Fruit fly (Drosophila melanogaster) whole organism, embryonic: ENCODE data around the gene CG14142.

Experiments
- Bteb2 ChIP-seq: fragments of 200-800 bp; sonication (Bioruptor generic); optimal IDR thresholded peaks from 2 replicates; lab custom pipeline; 2016; ENCODE audit warnings: missing biosample characterization, missing genetic modification characterization
- CG10209 ChIP-seq: fragments of 200-800 bp; sonication (Bioruptor generic); optimal IDR thresholded peaks from 3 replicates; lab custom pipeline; 2017; ENCODE audit warnings: missing biosample characterization, mild to moderate bottlenecking, missing genetic modification characterization, missing genetic modification reagents
- CG10654 ChIP-seq: fragments of 200-800 bp; sonication (Bioruptor generic); optimal IDR thresholded peaks from 2 replicates; lab custom pipeline; 2016; ENCODE audit warnings: missing biosample characterization, missing genetic modification characterization
- CG11247 ChIP-seq: fragments of 200-800 bp; sonication (Bioruptor generic); IDR thresholded peaks from 2 replicates; pipeline ENCODE4 v1.3.6; 2022; ENCODE audit warnings: missing biosample characterization, missing genetic modification characterization
- CG11398 ChIP-seq: fragments of 200-800 bp; sonication (Bioruptor generic); optimal IDR thresholded peaks from 2 replicates; lab custom pipeline; 2016; ENCODE audit warnings: missing biosample characterization, missing genetic modification characterization
- CG11696 ChIP-seq: fragments of 200-800 bp; sonication (Bioruptor generic); IDR thresholded peaks from 2 replicates; pipeline ENCODE4 v1.3.6; 2022; ENCODE audit warnings: missing biosample characterization, missing genetic modification characterization
- CG12071 ChIP-seq: fragments of 200-800 bp; sonication (Bioruptor generic); optimal IDR thresholded peaks from 3 replicates; lab custom pipeline; 2018; ENCODE audit warnings: missing biosample characterization, mild to moderate bottlenecking, missing genetic modification characterization
- CG12769 ChIP-seq: fragments of 200-800 bp; sonication (Bioruptor generic); optimal IDR thresholded peaks from 2 replicates; lab custom pipeline; 2019; ENCODE audit warnings: missing biosample characterization, mild to moderate bottlenecking, missing genetic modification characterization, moderate library complexity
- CG13296 ChIP-seq: fragments of 200-800 bp; sonication (Bioruptor generic); optimal IDR thresholded peaks from 3 replicates; lab custom pipeline; 2018; ENCODE audit warnings: missing biosample characterization, mild to moderate bottlenecking, missing genetic modification characterization
- CG14710 ChIP-seq: fragments of 200-800 bp; sonication (Bioruptor generic); optimal IDR thresholded peaks from 3 replicates; lab custom pipeline; 2019; ENCODE audit warnings: missing biosample characterization, mild to moderate bottlenecking, missing genetic modification characterization, moderate library complexity
- CG14860 ChIP-seq: fragments of 200-800 bp; sonication (Bioruptor generic); IDR thresholded peaks from 3 replicates; pipeline ENCODE4 v1.3.6; 2022; ENCODE audit warnings: missing biosample characterization, missing genetic modification characterization; ENCODE audit not compliant: partially characterized antibody
- CG15269 ChIP-seq: fragments of 200-800 bp; sonication (Bioruptor generic); optimal IDR thresholded peaks from 2 replicates; lab custom pipeline; 2018; ENCODE audit warnings: missing biosample characterization, mild to moderate bottlenecking, missing genetic modification characterization, moderate library complexity
- CG15601 ChIP-seq: fragments of 200-800 bp; sonication (Bioruptor generic); optimal IDR thresholded peaks from 3 replicates; lab custom pipeline; 2019; ENCODE audit warnings: missing biosample characterization, mild to moderate bottlenecking, missing genetic modification characterization, moderate library complexity
- CG17359 ChIP-seq: fragments of 200-800 bp; sonication (Bioruptor generic); optimal IDR thresholded peaks from 3 replicates; lab custom pipeline; 2018; ENCODE audit warnings: missing biosample characterization, mild to moderate bottlenecking, missing genetic modification characterization, moderate library complexity
- CG1792 ChIP-seq: fragments of 200-800 bp; sonication (Bioruptor generic); optimal IDR thresholded peaks from 2 replicates; lab custom pipeline; 2016; ENCODE audit warnings: missing biosample characterization, missing genetic modification characterization
- CG18599 ChIP-seq: fragments of 200-800 bp; sonication (Bioruptor generic); optimal IDR thresholded peaks from 3 replicates; lab custom pipeline; 2017; ENCODE audit warnings: missing biosample characterization, missing genetic modification characterization, mild to moderate bottlenecking, moderate library complexity, missing genetic modification reagents
- CG31365 ChIP-seq: fragments of 200-800 bp; sonication (Bioruptor generic); optimal IDR thresholded peaks from 2 replicates; lab custom pipeline; 2018; ENCODE audit warnings: missing biosample characterization, mild to moderate bottlenecking, missing genetic modification characterization
- CG33557 ChIP-seq: fragments of 200-800 bp; sonication (Bioruptor generic); optimal IDR thresholded peaks from 2 replicates; lab custom pipeline; 2019; ENCODE audit warnings: missing biosample characterization, mild to moderate bottlenecking, missing genetic modification characterization, moderate library complexity
- CG3726 ChIP-seq: fragments of 200-800 bp; sonication (Bioruptor generic); IDR thresholded peaks from 3 replicates; pipeline ENCODE4, ENCODE4 v1.3.6; 2022; ENCODE audit warnings: missing biosample characterization, missing genetic modification characterization
- CG4328 ChIP-seq: fragments of 200-800 bp; sonication (Bioruptor generic); optimal IDR thresholded peaks from 3 replicates; lab custom pipeline; 2017; ENCODE audit warnings: missing biosample characterization, missing genetic modification reagents, missing genetic modification characterization
- CG6175 ChIP-seq: fragments of 200-800 bp; sonication (Bioruptor generic); IDR thresholded peaks from 3 replicates; pipeline ENCODE4 v1.3.6; 2022; ENCODE audit warnings: missing biosample characterization, missing genetic modification characterization
- CG6813 ChIP-seq: fragments of 200-800 bp; sonication (Bioruptor generic); optimal IDR thresholded peaks from 2 replicates; lab custom pipeline; 2017; ENCODE audit warnings: missing biosample characterization, missing genetic modification characterization, mild to moderate bottlenecking, moderate library complexity, missing genetic modification reagents
- CG7556 ChIP-seq: fragments of 200-800 bp; sonication (Bioruptor generic); optimal IDR thresholded peaks from 2 replicates; lab custom pipeline; 2017; ENCODE audit warnings: missing biosample characterization, mild to moderate bottlenecking, missing genetic modification characterization
- CG9215 ChIP-seq: fragments of 200-800 bp; sonication (Bioruptor generic); IDR thresholded peaks from 2 replicates; pipeline ENCODE4 v1.3.6; 2022; ENCODE audit warnings: missing biosample characterization, missing genetic modification characterization
- Dad ChIP-seq: fragments of 200-800 bp; sonication (Bioruptor generic); optimal IDR thresholded peaks from 3 replicates; lab custom pipeline; 2016; ENCODE audit warnings: missing biosample characterization, missing genetic modification characterization
- E2f1 ChIP-seq: fragments of 200-800 bp; sonication (Bioruptor generic); IDR thresholded peaks from 2 replicates; pipeline ENCODE4 v1.3.6; 2022; ENCODE audit warnings: missing biosample characterization, missing genetic modification characterization
- Hr3 ChIP-seq: fragments of 200-800 bp; sonication (Bioruptor generic); optimal IDR thresholded peaks from 3 replicates; lab custom pipeline; 2016; ENCODE audit warnings: missing biosample characterization, missing genetic modification characterization
- Kr ChIP-seq: fragments of 200-800 bp; sonication (Bioruptor generic); optimal IDR thresholded peaks from 2 replicates; lab custom pipeline; 2017; ENCODE audit warnings: missing biosample characterization, mild to moderate bottlenecking, missing genetic modification characterization
- Lpt ChIP-seq: fragments of >200 bp; optimal IDR thresholded peaks from 2 replicates; lab custom pipeline; 2018; ENCODE audit warnings: missing biosample characterization, missing genetic modification characterization
- Myb ChIP-seq: fragments of 200-800 bp; sonication (Bioruptor generic); optimal IDR thresholded peaks from 2 replicates; lab custom pipeline; 2016; ENCODE audit warnings: missing biosample characterization, missing genetic modification characterization
- NC2α ChIP-seq: fragments of 200-800 bp; sonication (Bioruptor generic); optimal IDR thresholded peaks from 2 replicates; lab custom pipeline; 2016; ENCODE audit warnings: missing biosample characterization, missing genetic modification characterization
- Ravus ChIP-seq: fragments of 200-800 bp; sonication (Bioruptor generic); IDR thresholded peaks from 2 replicates; pipeline ENCODE4 v1.3.6; 2022; ENCODE audit warnings: missing biosample characterization, missing genetic modification characterization
- Scr ChIP-seq: fragments of 200-800 bp; sonication (Bioruptor generic); IDR thresholded peaks from 2 replicates; pipeline ENCODE4 v1.3.6; 2022; ENCODE audit warnings: missing biosample characterization, missing genetic modification characterization; ENCODE audit not compliant: partially characterized antibody
- Sox102F ChIP-seq: fragments of 200-800 bp; sonication (Bioruptor generic); optimal IDR thresholded peaks from 2 replicates; lab custom pipeline; 2018; ENCODE audit warnings: missing biosample characterization, mild to moderate bottlenecking, missing genetic modification characterization, moderate library complexity
- ac ChIP-seq: fragments of 200-800 bp; sonication (Bioruptor generic); optimal IDR thresholded peaks from 3 replicates; lab custom pipeline; 2017; ENCODE audit warnings: missing biosample characterization, mild to moderate bottlenecking, missing genetic modification characterization
- ato ChIP-seq: fragments of 200-800 bp; sonication (Bioruptor generic); IDR thresholded peaks from 2 replicates; pipeline ENCODE4 v1.3.6; 2022; ENCODE audit warnings: missing biosample characterization, missing genetic modification characterization; ENCODE audit not compliant: partially characterized antibody
- cas ChIP-seq: fragments of 200-800 bp; sonication (Bioruptor generic); IDR thresholded peaks from 2 replicates; pipeline ENCODE4 v1.3.6; 2022; ENCODE audit warnings: missing biosample characterization, missing genetic modification characterization
- disco-r ChIP-seq: fragments of 200-800 bp; sonication (Bioruptor generic); optimal IDR thresholded peaks from 2 replicates; lab custom pipeline; 2016; ENCODE audit warnings: missing biosample characterization, missing genetic modification characterization
- gcm ChIP-seq: fragments of 200-800 bp; sonication (Bioruptor generic); optimal IDR thresholded peaks from 2 replicates; lab custom pipeline; 2019; ENCODE audit warnings: missing biosample characterization, mild to moderate bottlenecking, missing genetic modification characterization, moderate library complexity
- gro ChIP-seq: fragments of 200-800 bp; sonication (Bioruptor generic); optimal IDR thresholded peaks from 2 replicates; lab custom pipeline; 2016; ENCODE audit warnings: missing biosample characterization, missing genetic modification characterization
- h ChIP-seq: fragments of >200 bp; optimal IDR thresholded peaks from 2 replicates; lab custom pipeline; 2017
- insv ChIP-seq, 2 experiments: fragments of 200-800 bp; sonication (Bioruptor generic); optimal IDR thresholded peaks; 3 replicates each; lab custom pipeline; 2016 to 2018; ENCODE audit warnings: missing biosample characterization in 2 of 2, missing genetic modification characterization in 2 of 2
- onecut ChIP-seq: fragments of 200-800 bp; sonication (Bioruptor generic); IDR thresholded peaks from 2 replicates; pipeline ENCODE4 v1.3.6; 2022; ENCODE audit warnings: missing biosample characterization, missing genetic modification characterization
- org-1 ChIP-seq: fragments of 200-800 bp; sonication (Bioruptor generic); optimal IDR thresholded peaks from 2 replicates; lab custom pipeline; 2017; ENCODE audit warnings: missing biosample characterization, missing genetic modification characterization
- pho ChIP-seq: fragments of 200-800 bp; sonication (Bioruptor generic); optimal IDR thresholded peaks from 2 replicates; lab custom pipeline; 2016; ENCODE audit warnings: missing biosample characterization, missing genetic modification characterization
- schlank ChIP-seq: fragments of 200-800 bp; sonication (Bioruptor generic); optimal IDR thresholded peaks from 2 replicates; lab custom pipeline; 2018; ENCODE audit warnings: missing biosample characterization, mild to moderate bottlenecking, missing genetic modification characterization
- ssp ChIP-seq: fragments of 200-800 bp; sonication (Bioruptor generic); IDR thresholded peaks from 2 replicates; pipeline ENCODE4 v1.3.6; 2022; ENCODE audit warnings: missing biosample characterization, missing genetic modification characterization
- unpg ChIP-seq: fragments of 200-800 bp; sonication (Bioruptor generic); optimal IDR thresholded peaks from 3 replicates; lab custom pipeline; 2018; ENCODE audit warnings: missing biosample characterization, mild to moderate bottlenecking, missing genetic modification characterization, moderate library complexity
- zfh1 ChIP-seq: fragments of 200-800 bp; sonication (Bioruptor generic); IDR thresholded peaks from 3 replicates; pipeline ENCODE4 v1.3.6; 2022; ENCODE audit warnings: missing biosample characterization, missing genetic modification characterization
- zfh2 ChIP-seq: fragments of 200-800 bp; sonication (Bioruptor generic); optimal IDR thresholded peaks from 2 replicates; lab custom pipeline; 2016; ENCODE audit warnings: missing biosample characterization, missing genetic modification characterization

The CG14142 gene

dm6 chr3L:11148478-11149251 lies 24.6 kb upstream of the CG14142 start (continued):
- TF ChIP-seq CG12769 (peak; percentile 48), zfh2 (GFP tag; lab: Kevin White, UChicago) (no peak), pho (GFP tag; lab: Kevin White, UChicago) (no peak), gcm (peak; percentile 16), onecut (GFP tag; lab: Robert Waterston, UW) (no peak; the same call in 1 of the 2 replicates), zfh1 (GFP tag; lab: Robert Waterston, UW) (peak; percentile 53; the same call in 1 of the 3 replicates), CG6813 (GFP tag; lab: Kevin White, UChicago) (peak; percentile 29), CG14860 (GFP tag; lab: Robert Waterston, UW) (no peak), E2f1 (GFP tag; lab: Robert Waterston, UW) (0 out of 2 replicates have a peak, but pooled peaks have one; percentile 26), CG6175 (no peak), gro (GFP tag; lab: Kevin White, UChicago) (no peak), unpg (GFP tag; lab: Kevin White, UChicago) (peak; percentile 54), Scr (GFP tag; lab: Robert Waterston, UW) (no peak), org-1 (GFP tag; lab: Kevin White, UChicago) (no peak), CG9215 (no peak), h (lab: Kevin White, UChicago) (no peak), schlank (tag; lab: Kevin White, UChicago) (no peak), Kr (no peak), CG31365 (tag; lab: Kevin White, UChicago) (no peak), Sox102F (peak; percentile 67), ssp (GFP tag; lab: Robert Waterston, UW) (no peak), CG1792 (no peak), CG15269 (tag; lab: Kevin White, UChicago) (peak; percentile 16), NC2α (no peak), CG13296 (GFP tag; lab: Kevin White, UChicago) (no peak), CG11398 (no peak), CG33557 (GFP tag; lab: Kevin White, UChicago) (no peak), Dad (GFP tag; lab: Kevin White, UChicago) (no peak), CG17359 (tag; lab: Kevin White, UChicago) (peak; percentile 68), Lpt (GFP tag; lab: Kevin White, UChicago) (no peak), CG3726 (GFP tag; lab: Robert Waterston, UW) (no peak), CG11696 (no peak), CG7556 (GFP tag; lab: Kevin White, UChicago) (peak; percentile 24), CG18599 (GFP tag; lab: Kevin White, UChicago) (peak; percentile 48), CG10654 (GFP tag; lab: Kevin White, UChicago) (peak; percentile 25), Ravus (GFP tag; lab: Robert Waterston, UW) (no peak), insv (GFP tag; optimal IDR thresholded peaks at IDR 0.05; lab: Kevin White, UChicago) (no peak), cas (no peak), CG14710 (tag; lab: Kevin White, UChicago) (peak; percentile 62), Hr3 (GFP tag; lab: Kevin White, UChicago) (peak; percentile 27), ac (GFP tag; lab: Kevin White, UChicago) (no peak), CG10209 (GFP tag; lab: Kevin White, UChicago) (peak; percentile 18), disco-r (GFP tag; lab: Kevin White, UChicago) (no peak), CG11247 (GFP tag; lab: Robert Waterston, UW) (no peak), CG4328 (GFP tag; lab: Kevin White, UChicago) (no peak), CG12071 (peak; percentile 16), ato (GFP tag; lab: Robert Waterston, UW) (no peak), CG15601 (peak; percentile 50), Myb (GFP tag; lab: Kevin White, UChicago) (no peak), Bteb2 (GFP tag; lab: Kevin White, UChicago) (no peak)
